Worm (Caenorhabditis elegans) whole organism, L4/young adult: ENCODE measurements around the gene srh-137.

ENCODE experiments used
- W03F9.2 ChIP-seq: fragments of 150-350 bp; optimal IDR thresholded peaks from 2 replicates; lab custom pipeline; 2014; ENCODE audit warnings: missing biosample characterization, missing genetic modification characterization
- him-1 ChIP-seq: sonication (generic microtip); optimal IDR thresholded peaks from 2 replicates; lab custom pipeline; 2016; ENCODE audit warnings: missing genotype, missing genetic modification reagents, missing genetic modification characterization, missing compliant biosample characterization

DNA sequence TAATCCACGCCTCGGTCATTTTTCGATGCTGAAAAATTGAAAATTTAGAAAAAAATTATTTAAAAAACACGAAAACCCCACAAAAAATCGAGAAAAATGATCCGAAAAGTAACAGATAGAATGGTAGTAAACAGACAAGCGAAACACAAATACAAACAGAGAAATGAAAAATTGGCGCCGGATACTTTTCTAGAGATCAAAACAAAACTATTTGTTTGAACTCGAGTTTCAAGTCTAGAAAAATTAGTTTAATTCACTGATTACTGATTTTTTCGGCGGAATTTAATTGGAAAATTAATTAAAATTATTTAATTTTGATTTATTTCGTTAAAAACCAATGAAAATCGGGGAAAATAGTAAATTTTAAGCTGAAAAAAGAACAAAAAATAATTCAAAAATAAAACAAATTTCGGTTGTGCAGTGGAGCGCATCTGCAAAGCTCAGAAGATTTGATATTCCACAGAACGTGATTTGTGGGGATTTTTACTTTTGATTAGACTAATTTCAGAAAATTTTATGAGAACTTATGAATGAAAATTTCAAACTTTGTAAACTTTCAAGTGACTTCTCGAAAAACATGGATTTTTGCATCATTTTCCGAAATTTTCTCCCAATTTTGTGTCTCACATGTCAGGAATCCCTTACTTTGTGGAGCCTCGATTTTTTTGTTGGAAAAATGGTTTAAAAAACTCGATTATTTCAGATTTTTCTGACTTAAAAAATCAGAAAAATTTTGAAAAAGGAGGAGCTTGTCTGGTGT is 29.9 kb upstream of the srh-137 start, which contains the start of gene gyg-2:
- TF ChIP-seq him-1 (no peak), W03F9.2 (tag; lab: Kevin White, UChicago) (no peak)
